Worm (Caenorhabditis elegans): ENCODE measurements around the gene F13D12.10.
"Not testable (repeated sequence)": the region's sequence is repeated elsewhere in the genome, so short reads cannot be mapped to it uniquely, and the experiment has no call there.

DNA sequence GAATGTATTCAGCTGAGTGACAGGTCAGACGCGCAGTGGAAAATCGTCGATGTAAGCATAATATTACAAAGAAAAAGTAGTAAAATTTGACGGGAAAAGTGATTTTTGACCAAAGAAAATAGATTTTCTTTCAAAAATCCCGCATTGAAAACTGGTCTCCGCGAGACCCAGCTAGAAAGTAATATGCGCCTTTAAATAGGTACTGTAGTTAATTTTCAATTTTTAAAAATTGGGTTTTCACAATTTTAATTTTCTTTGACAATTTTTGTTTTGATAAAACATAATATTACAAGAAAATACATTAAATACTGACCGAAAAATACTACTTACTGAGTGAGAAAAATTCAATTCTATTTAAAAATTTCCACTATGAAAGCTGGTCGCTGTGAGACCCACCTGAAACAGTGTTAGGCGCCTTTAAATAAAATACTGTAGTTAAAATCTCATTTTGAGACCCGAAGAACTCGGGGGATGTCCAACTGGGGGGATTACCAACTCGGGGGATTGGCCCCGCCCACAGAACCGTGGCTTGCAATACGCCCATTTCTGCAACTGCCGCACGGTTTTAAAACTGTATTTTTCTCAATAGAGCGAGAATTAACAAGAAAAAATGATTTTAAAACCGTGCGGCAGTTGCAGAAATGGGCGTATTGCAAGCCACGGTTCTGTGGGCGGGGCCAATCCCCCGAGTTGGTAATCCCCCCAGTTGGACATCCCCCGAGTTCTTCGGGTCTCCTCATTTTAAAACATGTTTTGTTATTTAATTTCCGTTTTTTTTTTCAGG lies 18.2 kb upstream of the F13D12.10 start, which contains the start of gene tars-1:
- not testable (repeated sequence) for TF ChIP-seq med-1 (GFP tag; optimal IDR thresholded peaks at IDR 0.05; ENCODE audit: insufficient read depth); ztf-29 (GFP tag; IDR thresholded peaks at IDR 0.05); flt-1 (GFP tag; IDR thresholded peaks at IDR 0.05); ztf-23 (GFP tag; IDR thresholded peaks at IDR 0.05); cog-1 (tag; optimal IDR thresholded peaks at IDR 0.05); ref-1 (GFP tag; conservative IDR thresholded peaks at IDR 0.05); tab-1 (GFP tag; IDR thresholded peaks at IDR 0.05)
